Worm (Caenorhabditis elegans): ENCODE results near the gene fbxa-116.

DNA sequence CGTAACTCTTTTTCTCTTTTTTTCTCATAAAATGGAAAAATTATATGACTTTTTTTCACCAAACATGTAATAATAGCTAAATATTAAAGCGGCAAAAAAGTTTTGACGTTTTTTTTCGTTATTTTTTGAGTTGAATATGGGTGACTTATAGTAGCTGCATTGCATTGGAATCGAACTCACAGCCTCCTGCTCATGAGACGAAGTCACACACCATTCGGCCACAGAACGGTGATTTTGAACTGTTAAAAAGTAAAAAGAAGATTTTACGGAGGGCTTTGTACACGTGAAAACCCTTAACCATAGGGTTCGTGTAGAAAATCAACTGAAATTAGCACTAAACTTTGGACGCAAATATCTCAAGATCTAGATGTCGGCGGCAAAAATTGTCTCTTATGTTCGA lies 36.8 kb downstream of the fbxa-116 start:
- TF ChIP-seq scrt-1 (GFP tag; IDR thresholded peaks at IDR 0.05) (no peak), flt-1 (GFP tag; IDR thresholded peaks at IDR 0.05) (no peak), sea-1 (GFP tag; conservative IDR thresholded peaks at IDR 0.05) (no peak), ama-1 (optimal IDR thresholded peaks at IDR 0.05) (no peak), tbx-11 (GFP tag; IDR thresholded peaks at IDR 0.05) (no peak)
